Worm (Caenorhabditis elegans) whole organism, L1 larva: Measurements from ENCODE around the gene irld-24.
A peak's percentile ranks its signal among the peaks of the same experiment; 100 is the strongest.

Experiments used
- C16A3.4 ChIP-seq: fragments of 150-350 bp; optimal IDR thresholded peaks from 2 replicates; lab custom pipeline; 2014; ENCODE audit warnings: missing biosample characterization, missing genetic modification characterization
- aly-2 ChIP-seq: fragments of 150-350 bp; optimal IDR thresholded peaks from 2 replicates; lab custom pipeline; 2014; ENCODE audit warnings: missing biosample characterization, missing genetic modification characterization
- ama-1 ChIP-seq: fragments of 150-350 bp; optimal IDR thresholded peaks from 2 replicates; lab custom pipeline; 2014
- blmp-1 ChIP-seq: fragments of 150-350 bp; optimal IDR thresholded peaks from 2 replicates; lab custom pipeline; 2014; ENCODE audit warnings: missing biosample characterization, missing genetic modification characterization
- ceh-82 ChIP-seq, 3 experiments: fragments of 150-350 bp in 1 of 3; sonication (generic microtip) in 2 of 3; optimal IDR thresholded peaks; 2 replicates each; lab custom pipeline; 2014 to 2017; ENCODE audit warnings: missing biosample characterization in 3 of 3, missing genetic modification characterization in 3 of 3
- dpl-1 ChIP-seq, 3 experiments: fragments of 150-350 bp in 2 of 3; sonication (generic microtip) in 1 of 3; optimal IDR thresholded peaks; 2 replicates each; lab custom pipeline; 2014 to 2017; ENCODE audit warnings: missing biosample characterization in 3 of 3, missing genetic modification characterization in 3 of 3, missing genetic modification reagents in 3 of 3
- dsc-1 ChIP-seq: sonication (generic microtip); optimal IDR thresholded peaks from 2 replicates; lab custom pipeline; 2016; ENCODE audit warnings: mild to moderate bottlenecking, missing genetic modification characterization, missing compliant biosample characterization
- efl-1 ChIP-seq, 4 experiments: fragments of 150-350 bp; optimal IDR thresholded peaks in 3 of 4; peaks in 1 of 4; 1 replicate in 1 of 4; 2 replicates in 3 of 4; lab custom pipeline; 2014; ENCODE audit warnings: missing biosample characterization in 2 of 4, missing genetic modification characterization in 2 of 4, missing genetic modification reagents in 2 of 4
- egl-13 ChIP-seq: sonication (generic microtip); optimal IDR thresholded peaks from 2 replicates; lab custom pipeline; 2016; ENCODE audit warnings: missing genotype, missing genetic modification reagents, missing genetic modification characterization, missing compliant biosample characterization
- egl-27 ChIP-seq, 2 experiments: fragments of 150-350 bp in 1 of 2; sonication (generic microtip); optimal IDR thresholded peaks; 3 replicates each; lab custom pipeline; 2017 to 2018; ENCODE audit warnings: missing biosample characterization in 2 of 2, missing genetic modification characterization in 2 of 2, missing genetic modification reagents in 2 of 2
- elt-2 ChIP-seq: sonication (generic microtip); optimal IDR thresholded peaks from 2 replicates; lab custom pipeline; 2016; ENCODE audit warnings: missing genetic modification characterization, mild to moderate bottlenecking, inconsistent platforms, missing compliant biosample characterization, missing genetic modification reagents
- elt-3 ChIP-seq, 6 experiments: fragments of 150-350 bp in 1 of 6; sonication (generic microtip); optimal IDR thresholded peaks; 2 replicates each; lab custom pipeline; 2017 to 2018; ENCODE audit warnings: missing biosample characterization in 6 of 6, missing genetic modification characterization in 6 of 6, inconsistent platforms in 1 of 6
- fkh-10 ChIP-seq: sonication (generic microtip); optimal IDR thresholded peaks from 2 replicates; lab custom pipeline; 2017; ENCODE audit warnings: missing biosample characterization, missing genetic modification reagents, missing genetic modification characterization
- fos-1 ChIP-seq: fragments of 150-350 bp; optimal IDR thresholded peaks from 2 replicates; lab custom pipeline; 2014; ENCODE audit warnings: missing biosample characterization, missing genetic modification characterization
- hpl-2 ChIP-seq: fragments of 150-350 bp; optimal IDR thresholded peaks from 2 replicates; lab custom pipeline; 2014; ENCODE audit warnings: missing biosample characterization, missing genetic modification reagents, missing genetic modification characterization
- jun-1 ChIP-seq: fragments of 150-350 bp; optimal IDR thresholded peaks from 2 replicates; lab custom pipeline; 2014; ENCODE audit warnings: missing biosample characterization, missing genetic modification reagents, missing genetic modification characterization
- lin-14 ChIP-seq: fragments of 200-800 bp; sonication (Bioruptor generic); optimal IDR thresholded peaks from 2 replicates; lab custom pipeline; 2018; ENCODE audit warnings: mild to moderate bottlenecking, missing genetic modification characterization, moderate library complexity, missing compliant biosample characterization
- lin-15B ChIP-seq: fragments of 150-350 bp; sonication (generic microtip); optimal IDR thresholded peaks from 3 replicates; lab custom pipeline; 2014; ENCODE audit warnings: missing biosample characterization, missing genetic modification characterization
- lin-35 ChIP-seq, 2 experiments: fragments of 150-350 bp; optimal IDR thresholded peaks; 2 replicates each; lab custom pipeline; 2014; ENCODE audit warnings: missing biosample characterization in 2 of 2, missing genetic modification characterization in 2 of 2, missing genetic modification reagents in 2 of 2
- lir-3 ChIP-seq: sonication (generic microtip); optimal IDR thresholded peaks from 2 replicates; lab custom pipeline; 2016; ENCODE audit warnings: mild to moderate bottlenecking, missing genetic modification characterization, moderate library complexity, missing compliant biosample characterization; ENCODE audit not compliant: poor library complexity
- lsy-2 ChIP-seq, 2 experiments: fragments of 150-350 bp; optimal IDR thresholded peaks; 2 replicates each; lab custom pipeline; 2014; ENCODE audit warnings: missing biosample characterization in 2 of 2, missing genetic modification characterization in 2 of 2
- mdl-1 ChIP-seq, 2 experiments: fragments of 150-350 bp; optimal IDR thresholded peaks; 2 replicates each; lab custom pipeline; 2014 to 2017; ENCODE audit warnings: missing biosample characterization in 2 of 2, missing genetic modification characterization in 2 of 2, inconsistent platforms in 1 of 2
- mef-2 ChIP-seq: fragments of 150-350 bp; optimal IDR thresholded peaks from 2 replicates; lab custom pipeline; 2014; ENCODE audit warnings: missing biosample characterization, missing genetic modification characterization
- mep-1 ChIP-seq: fragments of 150-350 bp; optimal IDR thresholded peaks from 2 replicates; lab custom pipeline; 2014; ENCODE audit warnings: missing biosample characterization, missing genetic modification characterization
- nhr-19 ChIP-seq: fragments of 200-800 bp; sonication (Bioruptor generic); conservative IDR thresholded peaks from 2 replicates; pipeline ENCODE4 v1.3.6; 2022; ENCODE audit warnings: missing genetic modification characterization, missing compliant biosample characterization
- nhr-20 ChIP-seq: sonication (generic microtip); optimal IDR thresholded peaks from 2 replicates; lab custom pipeline; 2016; ENCODE audit warnings: mild to moderate bottlenecking, missing genetic modification characterization, missing compliant biosample characterization
- nhr-47 ChIP-seq: sonication (generic microtip); optimal IDR thresholded peaks from 2 replicates; lab custom pipeline; 2016; ENCODE audit warnings: mild to moderate bottlenecking, missing genetic modification characterization, moderate library complexity, missing compliant biosample characterization
- nhr-71 ChIP-seq: sonication (generic microtip); optimal IDR thresholded peaks from 2 replicates; lab custom pipeline; 2016; ENCODE audit warnings: mild to moderate bottlenecking, missing genetic modification characterization, moderate library complexity, missing compliant biosample characterization
- nhr-84 ChIP-seq: sonication (generic microtip); optimal IDR thresholded peaks from 2 replicates; lab custom pipeline; 2017; ENCODE audit warnings: missing biosample characterization, missing genetic modification characterization
- rnt-1 ChIP-seq: sonication (generic microtip); optimal IDR thresholded peaks from 2 replicates; lab custom pipeline; 2016; ENCODE audit warnings: mild to moderate bottlenecking, missing genetic modification characterization, moderate library complexity, missing compliant biosample characterization
- skn-1 ChIP-seq: fragments of 150-350 bp; optimal IDR thresholded peaks from 2 replicates; lab custom pipeline; 2014; ENCODE audit warnings: missing biosample characterization, missing genetic modification characterization
- snu-23 ChIP-seq: sonication (generic microtip); optimal IDR thresholded peaks from 2 replicates; lab custom pipeline; 2016; ENCODE audit warnings: missing genetic modification characterization, missing compliant biosample characterization
- sox-4 ChIP-seq: sonication (generic microtip); optimal IDR thresholded peaks from 2 replicates; lab custom pipeline; 2016; ENCODE audit warnings: missing genetic modification characterization, missing compliant biosample characterization
- swsn-7 ChIP-seq: sonication (generic microtip); optimal IDR thresholded peaks from 2 replicates; lab custom pipeline; 2016; ENCODE audit warnings: missing genetic modification characterization, missing compliant biosample characterization
- tbx-2 ChIP-seq: sonication (generic microtip); optimal IDR thresholded peaks from 2 replicates; lab custom pipeline; 2016; ENCODE audit warnings: missing genetic modification characterization, missing compliant biosample characterization
- tlp-1 ChIP-seq: fragments of 150-350 bp; optimal IDR thresholded peaks from 2 replicates; lab custom pipeline; 2014; ENCODE audit warnings: missing biosample characterization, missing genetic modification characterization
- unc-98 ChIP-seq: fragments of 200-800 bp; sonication (Bioruptor generic); IDR thresholded peaks from 2 replicates; pipeline ENCODE4 v1.3.6; 2022; ENCODE audit warnings: missing genetic modification characterization, missing compliant biosample characterization
- xbp-1 ChIP-seq: sonication (generic microtip); optimal IDR thresholded peaks from 2 replicates; lab custom pipeline; 2016; ENCODE audit warnings: missing genetic modification characterization, missing compliant biosample characterization
- zag-1 ChIP-seq: fragments of 150-350 bp; optimal IDR thresholded peaks from 2 replicates; lab custom pipeline; 2014; ENCODE audit warnings: missing biosample characterization, missing genetic modification characterization

The irld-24 gene

ce11 chrX:13977439-13978118, 8.8 kb upstream of the irld-24 start, which contains the start of gene F48F7.6:
TSS of gene F48F7.6 (plus strand) at chrX:13977829.
- TF ChIP-seq dsc-1 (peak; percentile 55), swsn-7 (tag; lab: Kevin White, UChicago) (peak; percentile 26), nhr-71 (peak; percentile 54), nhr-84 (tag; lab: Kevin White, UChicago) (no peak), ceh-82 (tag; optimal IDR thresholded peaks at IDR 0.05; lab: Kevin White, UChicago) (peak in 1 of 3 experiments; percentile 45), xbp-1 (peak; percentile 11), blmp-1 (peak; percentile 55), lin-15B (tag; lab: Kevin White, UChicago) (peak; percentile 19), efl-1 (optimal IDR thresholded peaks at IDR 0.05; lab: Kevin White, UChicago) (peak in 1 of 2 experiments; percentile 12), efl-1 (GFP tag; optimal IDR thresholded peaks at IDR 0.05 in 1 of 2; lab: Kevin White, UChicago) (no peak), tbx-2 (peak; percentile 46), lir-3 (tag; lab: Kevin White, UChicago) (no peak), hpl-2 (GFP tag; lab: Kevin White, UChicago) (no peak), ama-1 (lab: Kevin White, UChicago) (no peak), elt-2 (no peak), lin-35 (GFP tag; optimal IDR thresholded peaks at IDR 0.05; lab: Kevin White, UChicago) (peak; percentile 37 to 62), jun-1 (tag; lab: Kevin White, UChicago) (peak; percentile 5), dpl-1 (GFP tag; optimal IDR thresholded peaks at IDR 0.05; lab: Kevin White, UChicago) (peak in 1 of 3 experiments; percentile 7), nhr-20 (tag; lab: Kevin White, UChicago) (peak; percentile 55), mdl-1 (tag; optimal IDR thresholded peaks at IDR 0.05; lab: Kevin White, UChicago) (peak in 1 of 2 experiments; percentile 46), fos-1 (peak; percentile 27), aly-2 (peak; percentile 6), mep-1 (tag; lab: Kevin White, UChicago) (peak; percentile 39), egl-13 (tag; lab: Kevin White, UChicago) (no peak), lsy-2 (tag; optimal IDR thresholded peaks at IDR 0.05; lab: Kevin White, UChicago) (peak in 1 of 2 experiments; percentile 62), lin-14 (peak; percentile 53), snu-23 (GFP tag; lab: Kevin White, UChicago) (peak; percentile 59), rnt-1 (tag; lab: Kevin White, UChicago) (peak; percentile 3), C16A3.4 (peak; percentile 40), nhr-47 (tag; lab: Kevin White, UChicago) (peak; percentile 59), sox-4 (no peak), nhr-19 (GFP tag; lab: Robert Waterston, UW) (peak; percentile 22; the same call in 1 of the 2 replicates), skn-1 (tag; lab: Kevin White, UChicago) (peak; percentile 38), egl-27 (tag; optimal IDR thresholded peaks at IDR 0.05; lab: Kevin White, UChicago) (no peak), elt-3 (tag; optimal IDR thresholded peaks at IDR 0.05; lab: Kevin White, UChicago) (peak in 1 of 6 experiments; percentile 11)

- peak; percentile 46 for TF ChIP-seq elt-2
- TF ChIP-seq, all 84 proteins: peak for 1; not testable (repeated sequence) for 83
Observed at ce11 chrX:13980417-13980816, 6.0 kb upstream of the irld-24 start, which contains the start of gene arrd-24. TSS of gene arrd-24 (minus strand) at chrX:13980517.

- no peak for TF ChIP-seq unc-98
- no peak for TF ChIP-seq nhr-47 (tag; lab: Kevin White, UChicago)
- no peak for TF ChIP-seq zag-1 (tag; lab: Kevin White, UChicago)
- TF ChIP-seq mef-2 (tag; lab: Kevin White, UChicago) = no peak
- no peak for TF ChIP-seq fkh-10 (GFP tag; lab: Kevin White, UChicago)
- TF ChIP-seq tlp-1 = no peak
- TF ChIP-seq, all 84 proteins: peak for 0
Observed at ce11 chrX:13990680-13991079, 4.3 kb downstream of the irld-24 start, which contains the start of gene C31E10.11. TSS of gene C31E10.11 (minus strand) at chrX:13990780.
